Worm (Caenorhabditis elegans): ENCODE data around the gene thn-5.
"Not testable (repeated sequence)": the region's sequence is repeated elsewhere in the genome, so short reads cannot be mapped to it uniquely, and the experiment has no call there.

- TF ChIP-seq nhr-80 (tag; optimal IDR thresholded peaks at IDR 0.05); efl-1 (GFP tag; optimal IDR thresholded peaks at IDR 0.05); die-1 (tag; optimal IDR thresholded peaks at IDR 0.05); F10E7.11 (tag; optimal IDR thresholded peaks at IDR 0.05); nfya-2 (GFP tag; IDR thresholded peaks at IDR 0.05); snpc-1.3 (tag; optimal IDR thresholded peaks at IDR 0.05; ENCODE audit: insufficient read depth): not testable (repeated sequence)
These were observed 5.3 kb upstream of the thn-5 start, which contains the start of gene cylc-1 for ce11 chrIV:5225277-5225822.
